Worm (Caenorhabditis elegans): ENCODE results near the gene C02F5.12.
A peak's percentile ranks its signal among the peaks of the same experiment; 100 is the strongest.

Gene C02F5.12

DNA sequence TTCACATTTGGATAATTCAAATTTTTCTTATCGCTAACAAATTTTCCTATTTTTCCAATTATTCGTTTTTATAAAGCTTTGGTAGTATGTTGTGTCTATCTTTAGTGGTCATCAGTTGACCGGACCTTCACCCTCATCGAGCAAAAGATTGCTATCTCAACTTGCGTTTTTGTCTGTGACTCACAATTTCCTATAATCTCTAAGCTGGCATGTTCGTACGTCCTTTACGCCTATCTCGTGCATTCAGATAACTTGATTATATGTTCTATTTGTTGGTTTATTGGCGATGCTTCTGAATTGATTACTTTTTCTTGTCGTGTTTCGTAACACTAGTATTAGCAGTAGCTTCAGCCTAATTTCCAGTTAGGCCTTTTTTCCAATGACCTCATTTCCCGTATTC is 36.7 kb upstream of the C02F5.12 start:
- TF ChIP-seq mdl-1 (tag; optimal IDR thresholded peaks at IDR 0.05) (no peak), rbr-2 (tag; optimal IDR thresholded peaks at IDR 0.05) (no peak), unc-39 (tag; optimal IDR thresholded peaks at IDR 0.05) (no peak), fos-1 (tag; optimal IDR thresholded peaks at IDR 0.05) (no peak), nhr-6 (tag; optimal IDR thresholded peaks at IDR 0.05) (no peak), ces-1 (GFP tag; optimal IDR thresholded peaks at IDR 0.05) (no peak), Y48G9A.11 (GFP tag; IDR thresholded peaks at IDR 0.05) (no peak)

DNA sequence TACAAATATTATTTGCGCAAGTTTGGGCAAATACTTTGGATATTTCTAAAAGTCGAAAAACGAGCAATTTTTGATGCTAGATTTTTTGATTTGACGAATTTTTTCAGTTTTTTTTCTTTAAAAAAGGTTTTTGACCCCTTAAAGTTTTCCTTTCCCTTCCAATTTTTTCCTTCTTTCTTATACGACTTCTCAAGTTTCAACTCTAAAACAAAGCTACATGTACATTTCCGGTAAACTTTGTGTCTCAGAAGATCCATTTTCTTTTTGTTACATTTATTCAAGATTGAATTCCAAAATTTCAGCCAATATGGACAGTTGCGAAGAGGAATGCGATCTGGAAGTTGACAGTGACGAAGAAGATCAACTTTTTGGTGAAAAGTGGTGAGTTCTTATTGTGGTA is 36.0 kb upstream of the C02F5.12 start, which contains the start of gene mig-10:
TSS of gene mig-10 (plus strand) at position 301 of the 400 bp plus-strand sequence.
- TF ChIP-seq mdt-29 (GFP tag; IDR thresholded peaks at IDR 0.05) (no peak), jun-1 (tag; optimal IDR thresholded peaks at IDR 0.05) (no peak), ama-1 (optimal IDR thresholded peaks at IDR 0.05) (no peak), zag-1 (tag; optimal IDR thresholded peaks at IDR 0.05) (no peak), nhr-77 (tag; optimal IDR thresholded peaks at IDR 0.05) (no peak), daf-16 (GFP tag; optimal IDR thresholded peaks at IDR 0.05) (no peak), daf-16 (tag; optimal IDR thresholded peaks at IDR 0.05) (no peak), cey-2 (tag; optimal IDR thresholded peaks at IDR 0.05; ENCODE audit: borderline replicate concordance, insufficient read depth) (no peak), ceh-32 (tag; optimal IDR thresholded peaks at IDR 0.05; ENCODE audit: poor library complexity) (no peak), Y5F2A.4 (GFP tag; optimal IDR thresholded peaks at IDR 0.05) (no peak), ztf-11 (tag; optimal IDR thresholded peaks at IDR 0.05) (no peak), snpc-4 (tag; optimal IDR thresholded peaks at IDR 0.05) (no peak), tra-1 (GFP tag; IDR thresholded peaks at IDR 0.05) (no peak), lim-7 (GFP tag; IDR thresholded peaks at IDR 0.05) (no peak), madf-5 (GFP tag; IDR thresholded peaks at IDR 0.05) (no peak)

DNA sequence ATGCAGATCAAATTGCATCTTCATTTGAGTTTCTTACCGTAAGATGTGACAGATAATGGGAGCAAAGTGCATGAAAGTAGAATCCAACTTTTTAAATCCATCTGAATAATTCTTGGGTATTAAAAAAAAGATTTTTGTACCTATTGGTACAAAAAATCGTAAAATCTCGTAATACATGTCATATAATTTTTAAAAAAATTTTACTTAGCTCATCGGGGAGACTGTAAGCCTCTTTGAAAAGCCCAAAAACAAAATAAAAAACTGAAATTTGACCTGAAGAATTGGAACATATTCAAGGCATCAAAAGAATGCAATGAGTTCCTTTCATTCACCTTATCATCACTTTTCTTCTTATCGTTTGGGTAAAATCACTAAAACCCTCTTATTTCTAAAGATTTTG is 33.0 kb upstream of the C02F5.12 start, which contains the start of gene clec-160:
TSS of gene clec-160 (minus strand) at position 101 of the 400 bp plus-strand sequence.
- no peak for TF ChIP-seq dmd-6 (GFP tag; IDR thresholded peaks at IDR 0.05)
- no peak for TF ChIP-seq jun-1 (tag; optimal IDR thresholded peaks at IDR 0.05)
- TF ChIP-seq Y48G9A.11 (GFP tag; IDR thresholded peaks at IDR 0.05): no peak
- no peak for TF ChIP-seq mes-2 (tag; optimal IDR thresholded peaks at IDR 0.05; ENCODE audit: poor library complexity, severe bottlenecking)
- TF ChIP-seq F10B5.3 (tag; optimal IDR thresholded peaks at IDR 0.05): no peak
- no peak for TF ChIP-seq cey-2 (tag; optimal IDR thresholded peaks at IDR 0.05; ENCODE audit: borderline replicate concordance, insufficient read depth)
- TF ChIP-seq nhr-237 (tag; optimal IDR thresholded peaks at IDR 0.05): no peak
- TF ChIP-seq Y105C5A.15 (GFP tag; IDR thresholded peaks at IDR 0.05): no peak
- TF ChIP-seq spr-1 (tag; optimal IDR thresholded peaks at IDR 0.05): no peak
- no peak for TF ChIP-seq aly-2 (tag; optimal IDR thresholded peaks at IDR 0.05)
- TF ChIP-seq dpl-1 (GFP tag; optimal IDR thresholded peaks at IDR 0.05): no peak

DNA sequence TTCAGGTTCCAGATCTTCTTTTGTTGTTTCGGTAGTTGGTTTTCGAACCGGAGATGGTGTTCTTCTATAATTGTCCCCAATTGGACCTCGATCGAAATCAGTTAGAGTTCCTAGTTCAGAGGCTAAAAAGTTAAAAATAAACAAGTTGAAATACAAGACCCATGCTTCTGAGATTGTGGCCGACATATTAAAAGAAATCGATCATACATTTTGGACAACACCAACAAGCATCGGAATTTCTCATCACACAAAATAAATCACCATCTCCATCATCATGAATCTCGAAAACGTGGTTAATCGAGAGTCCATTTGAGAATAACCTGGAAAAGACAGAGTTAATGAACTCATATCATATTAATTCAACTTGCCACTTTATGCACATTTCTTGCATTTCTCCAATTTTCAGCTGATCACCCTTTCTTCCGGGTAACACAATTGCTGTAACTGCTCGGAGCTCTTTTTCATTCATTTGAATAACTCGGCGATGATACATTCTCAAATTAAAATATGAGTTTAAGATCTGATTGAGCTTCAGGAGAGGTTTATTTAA is 28.9 kb upstream of the C02F5.12 start, which contains the start of the genes mps-4 and F09G8.10:
TSS of gene mps-4 (minus strand) at position 101 of the 550 bp plus-strand sequence.
TSS of gene F09G8.10 (minus strand) at position 500 of the 550 bp plus-strand sequence.
- TF ChIP-seq mep-1 (tag; optimal IDR thresholded peaks at IDR 0.05) (no peak), F44E2.7 (GFP tag; IDR thresholded peaks at IDR 0.05) (no peak)

DNA sequence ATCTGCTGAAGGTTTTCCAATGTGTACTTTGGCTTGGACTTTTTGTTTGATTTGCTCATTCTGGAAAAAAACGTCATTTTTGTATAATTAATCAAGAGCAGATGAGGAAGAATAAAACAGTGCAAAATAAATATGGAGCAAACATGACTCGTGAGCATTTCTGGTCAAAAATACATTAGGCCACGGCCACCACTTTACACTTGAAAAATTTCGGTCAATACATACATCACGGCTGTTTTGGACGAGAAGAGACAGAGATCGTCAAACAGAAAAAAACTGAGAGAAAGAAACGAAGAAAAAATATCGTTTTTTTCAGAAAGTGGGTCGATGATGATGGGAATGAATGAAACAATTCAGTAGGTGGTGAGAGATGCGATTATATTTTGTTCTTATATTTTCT is 25.5 kb upstream of the C02F5.12 start, which contains the start of the genes F09G8.7 and crn-7:
TSS of gene F09G8.7 (minus strand) at position 60 of the 400 bp plus-strand sequence.
TSS of gene crn-7 (plus strand) at position 236 of the 400 bp plus-strand sequence.
- TF ChIP-seq nhr-28 (tag; optimal IDR thresholded peaks at IDR 0.05) (peak; percentile 51), D1046.2 (GFP tag; IDR thresholded peaks at IDR 0.05) (no peak), daf-16 (GFP tag; optimal IDR thresholded peaks at IDR 0.05) (no peak), daf-16 (tag; optimal IDR thresholded peaks at IDR 0.05) (peak; percentile 15), hlh-11 (tag; optimal IDR thresholded peaks at IDR 0.05) (peak; percentile 38), mes-2 (tag; optimal IDR thresholded peaks at IDR 0.05; ENCODE audit: poor library complexity, severe bottlenecking) (peak; percentile 67), lin-38 (GFP tag; IDR thresholded peaks at IDR 0.05) (peak; percentile 39; the same call in 1 of the 2 replicates), dmd-9 (GFP tag; IDR thresholded peaks at IDR 0.05) (no peak), Y48G9A.11 (GFP tag; IDR thresholded peaks at IDR 0.05) (no peak), lin-15B (tag; optimal IDR thresholded peaks at IDR 0.05) (no peak), nhr-111 (GFP tag; optimal IDR thresholded peaks at IDR 0.05) (no peak), pha-4 (GFP tag; IDR thresholded peaks at IDR 0.05) (no peak), pha-4 (tag; optimal IDR thresholded peaks at IDR 0.05) (peak; percentile 45), hlh-30 (tag; optimal IDR thresholded peaks at IDR 0.05; ENCODE audit: insufficient read depth) (peak; percentile 55), ztf-7 (tag; optimal IDR thresholded peaks at IDR 0.05) (no peak), daf-8 (GFP tag; IDR thresholded peaks at IDR 0.05) (no peak), dve-1 (tag; optimal IDR thresholded peaks at IDR 0.05; ENCODE audit: insufficient read depth) (peak; percentile 28), ceh-32 (tag; optimal IDR thresholded peaks at IDR 0.05; ENCODE audit: poor library complexity) (no peak)

All from whole organism, L4 larva.